Fruit fly (Drosophila melanogaster): ENCODE measurements around the gene Sgs3.
A peak's percentile ranks its signal among the peaks of the same experiment; 100 is the strongest.

Gene Sgs3

DNA sequence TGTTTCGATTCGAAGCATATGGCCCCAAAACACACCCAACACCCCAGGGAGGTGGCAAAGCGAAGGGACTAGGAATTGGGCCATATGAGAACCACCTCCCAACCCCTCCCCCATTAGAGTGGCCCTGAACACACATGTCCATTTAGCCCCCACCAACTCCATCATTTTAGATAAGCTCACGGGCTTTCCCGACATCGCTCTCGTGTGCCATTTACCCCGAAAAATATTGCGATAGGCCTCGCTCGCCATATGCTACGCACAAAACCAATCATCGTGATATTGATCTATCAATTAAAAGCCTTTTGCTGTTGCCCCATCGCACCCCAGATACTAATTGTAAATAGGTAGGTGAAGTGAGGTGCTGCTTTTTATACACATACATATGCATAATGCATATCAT lies 18.3 kb downstream of the Sgs3 start (continued):
- TF ChIP-seq Drgx (GFP tag; IDR thresholded peaks at IDR 0.05) = no peak
- peak; percentile 90 for TF ChIP-seq grn (GFP tag; optimal IDR thresholded peaks at IDR 0.05)
- TF ChIP-seq sim (GFP tag; IDR thresholded peaks at IDR 0.05) = 0 out of 2 replicates have a peak, but pooled peaks have one; percentile 8
- peak; percentile 40; the same call in 1 of the 2 replicates for TF ChIP-seq Lim3 (GFP tag; IDR thresholded peaks at IDR 0.05)
- no peak for TF ChIP-seq CG10431 (GFP tag; optimal IDR thresholded peaks at IDR 0.05)
- TF ChIP-seq caup (GFP tag; optimal IDR thresholded peaks at IDR 0.05; ENCODE audit: severe bottlenecking) = peak; percentile 27
- 0 out of 2 replicates have a peak, but pooled peaks have one; percentile 18 for TF ChIP-seq Awh (GFP tag; IDR thresholded peaks at IDR 0.05)
- TF ChIP-seq sens (GFP tag) = peak; percentile 69
- 0 out of 2 replicates have a peak, but pooled peaks have one; percentile 15 for TF ChIP-seq sob (GFP tag; IDR thresholded peaks at IDR 0.05)
- no peak for TF ChIP-seq CG8924 (tag; optimal IDR thresholded peaks at IDR 0.05)
- no peak for TF ChIP-seq CG18262 (tag; optimal IDR thresholded peaks at IDR 0.05)
- peak; percentile 41 for TF ChIP-seq Hey (tag; optimal IDR thresholded peaks at IDR 0.05)
- TF ChIP-seq az2 (GFP tag; optimal IDR thresholded peaks at IDR 0.05) = no peak
- TF ChIP-seq CG10543 (GFP tag; optimal IDR thresholded peaks at IDR 0.05) = peak; percentile 39
- TF ChIP-seq CG3407 (GFP tag; optimal IDR thresholded peaks at IDR 0.05) = no peak
- TF ChIP-seq CG9215 (GFP tag; IDR thresholded peaks at IDR 0.05) = no peak
- TF ChIP-seq cwo (GFP tag; optimal IDR thresholded peaks at IDR 0.05) = peak; percentile 30
- TF ChIP-seq prd (optimal IDR thresholded peaks at IDR 0.05) = no peak
- TF ChIP-seq prd (GFP tag; IDR thresholded peaks at IDR 0.05) = no peak

dm6 chr3L:11531300-11531699 lies 19.3 kb downstream of the Sgs3 start:
- TF ChIP-seq mirr (GFP tag; optimal IDR thresholded peaks at IDR 0.05) (peak; percentile 87), slbo (GFP tag; IDR thresholded peaks at IDR 0.05) (0 out of 2 replicates have a peak, but pooled peaks have one; percentile 14), cg (GFP tag; optimal IDR thresholded peaks at IDR 0.05) (peak; percentile 25), GATAe (GFP tag; conservative IDR thresholded peaks at IDR 0.05) (peak; percentile 84), CG32532 (GFP tag; IDR thresholded peaks at IDR 0.05) (peak; percentile 37; the same call in 1 of the 2 replicates), salm (tag; optimal IDR thresholded peaks at IDR 0.05) (no peak), ATbp (GFP tag; optimal IDR thresholded peaks at IDR 0.05) (peak; percentile 36), Med (GFP tag) (peak; percentile 13), CG8359 (GFP tag; optimal IDR thresholded peaks at IDR 0.05; ENCODE audit: borderline replicate concordance) (no peak), nau (GFP tag; optimal IDR thresholded peaks at IDR 0.05) (no peak), ci (GFP tag; IDR thresholded peaks at IDR 0.05) (0 out of 3 replicates have a peak, but pooled peaks have one; percentile 30), ERR (GFP tag; optimal IDR thresholded peaks at IDR 0.05) (no peak), CG15601 (tag; optimal IDR thresholded peaks at IDR 0.05) (no peak), CG7987 (GFP tag; optimal IDR thresholded peaks at IDR 0.05) (peak; percentile 3), tna (GFP tag; IDR thresholded peaks at IDR 0.05; ENCODE audit: partially characterized antibody) (0 out of 2 replicates have a peak, but pooled peaks have one; percentile 8), Mrtf (GFP tag; IDR thresholded peaks at IDR 0.05) (0 out of 3 replicates have a peak, but pooled peaks have one; percentile 8), chinmo (GFP tag; IDR thresholded peaks at IDR 0.05; ENCODE audit: partially characterized antibody) (0 out of 4 replicates have a peak, but pooled peaks have one; percentile 16), CG11456 (GFP tag; IDR thresholded peaks at IDR 0.05) (0 out of 3 replicates have a peak, but pooled peaks have one; percentile 19), CG11695 (GFP tag; IDR thresholded peaks at IDR 0.05) (0 out of 3 replicates have a peak, but pooled peaks have one; percentile 10), fd64A (GFP tag; optimal IDR thresholded peaks at IDR 0.05) (peak; percentile 3), sug (tag; optimal IDR thresholded peaks at IDR 0.05) (peak; percentile 11), CG17359 (tag; optimal IDR thresholded peaks at IDR 0.05) (peak; percentile 12), exex (tag; optimal IDR thresholded peaks at IDR 0.05) (peak; percentile 51), CG10543 (GFP tag; optimal IDR thresholded peaks at IDR 0.05) (peak; percentile 9), org-1 (GFP tag; optimal IDR thresholded peaks at IDR 0.05) (no peak), rib (GFP tag; IDR thresholded peaks at IDR 0.05) (peak; percentile 65; the same call in 1 of the 2 replicates), caup (GFP tag; optimal IDR thresholded peaks at IDR 0.05; ENCODE audit: severe bottlenecking) (peak; percentile 54), lab (GFP tag; optimal IDR thresholded peaks at IDR 0.05) (peak; percentile 60), cwo (GFP tag; optimal IDR thresholded peaks at IDR 0.05) (peak; percentile 14), CG4360 (GFP tag; IDR thresholded peaks at IDR 0.05) (peak; percentile 80)

All from whole organism, embryonic.